Fruit fly (Drosophila melanogaster) whole organism, prepupa: ENCODE results near the gene Tmem43.

Source experiments
- Blimp-1 ChIP-seq: fragments of 200-800 bp; sonication (Bioruptor generic); optimal IDR thresholded peaks from 3 replicates; lab custom pipeline; 2017; ENCODE audit warnings: missing biosample characterization, missing genetic modification characterization, mild to moderate bottlenecking, moderate library complexity, missing genetic modification reagents
- CG11294 ChIP-seq: fragments of 200-800 bp; sonication (Bioruptor generic); IDR thresholded peaks from 2 replicates; pipeline ENCODE4 v1.3.6; 2022; ENCODE audit warnings: missing biosample characterization, missing genetic modification characterization
- CG11762 ChIP-seq: fragments of 200-800 bp; sonication (Bioruptor generic); optimal IDR thresholded peaks from 3 replicates; lab custom pipeline; 2016; ENCODE audit warnings: missing biosample characterization, missing genetic modification characterization; ENCODE audit not compliant: insufficient read depth
- CG6163 ChIP-seq: fragments of 200-800 bp; sonication (Bioruptor generic); IDR thresholded peaks from 3 replicates; pipeline ENCODE4 v1.3.6; 2022; ENCODE audit warnings: missing biosample characterization, missing genetic modification characterization
- CG6854 ChIP-seq: fragments of 200-800 bp; sonication (Bioruptor generic); optimal IDR thresholded peaks from 2 replicates; lab custom pipeline; 2017; ENCODE audit warnings: missing biosample characterization, mild to moderate bottlenecking, missing genetic modification characterization
- Met ChIP-seq: fragments of 200-800 bp; sonication (Bioruptor generic); optimal IDR thresholded peaks from 3 replicates; lab custom pipeline; 2016; ENCODE audit warnings: missing biosample characterization, missing genetic modification characterization
- Smox ChIP-seq: fragments of 200-800 bp; sonication (Bioruptor generic); optimal IDR thresholded peaks from 3 replicates; lab custom pipeline; 2016; ENCODE audit warnings: missing biosample characterization, missing genetic modification characterization
- Sox102F ChIP-seq: fragments of 200-800 bp; sonication (Bioruptor generic); optimal IDR thresholded peaks from 2 replicates; lab custom pipeline; 2016; ENCODE audit warnings: missing biosample characterization, mild to moderate bottlenecking, missing genetic modification characterization
- acj6 ChIP-seq: fragments of 200-800 bp; sonication (Bioruptor generic); optimal IDR thresholded peaks from 3 replicates; lab custom pipeline; 2016; ENCODE audit warnings: missing biosample characterization, missing genetic modification characterization
- dsx ChIP-seq: fragments of 200-800 bp; optimal IDR thresholded peaks from 3 replicates; lab custom pipeline; 2019; ENCODE audit warnings: missing biosample characterization, mild to moderate bottlenecking, missing genetic modification characterization, moderate library complexity; ENCODE audit not compliant: poor library complexity, severe bottlenecking
- eg ChIP-seq: fragments of 200-800 bp; sonication (Bioruptor generic); IDR thresholded peaks from 3 replicates; pipeline ENCODE4 v1.3.6; 2022; ENCODE audit warnings: missing biosample characterization, missing genetic modification characterization
- spab ChIP-seq: fragments of 200-800 bp; sonication (Bioruptor generic); optimal IDR thresholded peaks from 2 replicates; lab custom pipeline; 2017; ENCODE audit warnings: missing biosample characterization, mild to moderate bottlenecking, missing genetic modification characterization, missing genetic modification reagents
- topi ChIP-seq: fragments of 200-800 bp; sonication (Bioruptor generic); optimal IDR thresholded peaks from 3 replicates; lab custom pipeline; 2016; ENCODE audit warnings: missing biosample characterization, missing genetic modification characterization

- TF ChIP-seq CG11294 (no peak), Met (GFP tag; lab: Kevin White, UChicago) (no peak), CG6163 (GFP tag; lab: Robert Waterston, UW) (no peak), eg (no peak), Smox (GFP tag; lab: Kevin White, UChicago) (no peak), topi (GFP tag; lab: Kevin White, UChicago) (no peak), Blimp-1 (GFP tag; lab: Kevin White, UChicago) (no peak), Sox102F (GFP tag; lab: Kevin White, UChicago) (no peak), CG6854 (GFP tag; lab: Kevin White, UChicago) (peak; percentile 51), dsx (GFP tag; lab: Kevin White, UChicago) (no peak), acj6 (no peak), spab (GFP tag; lab: Kevin White, UChicago) (no peak), CG11762 (GFP tag; lab: Kevin White, UChicago) (no peak)
Observed at dm6 chr3L:7935933-7936494, 21.1 kb upstream of the Tmem43 start, which contains the start of the genes syd and Srp9.
